Fruit fly (Drosophila melanogaster) whole organism: Measurements from ENCODE around the gene CG17752.

Experiments used
- CG8478 ChIP-seq: fragments of >200 bp; optimal IDR thresholded peaks from 2 replicates; lab custom pipeline; 2018; ENCODE audit warnings: inconsistent platforms
- Dll ChIP-seq: fragments of >200 bp; optimal IDR thresholded peaks from 2 replicates; lab custom pipeline; 2017
- EcR ChIP-seq, 2 experiments: fragments of >200 bp; optimal IDR thresholded peaks; 2 replicates each; lab custom pipeline; 2017; ENCODE audit warnings: missing biosample characterization in 2 of 2, missing genetic modification characterization in 2 of 2, missing genetic modification reagents in 2 of 2
- pan ChIP-seq: fragments of >200 bp; optimal IDR thresholded peaks from 2 replicates; lab custom pipeline; 2017
- psq ChIP-seq: fragments of >200 bp; optimal IDR thresholded peaks from 2 replicates; lab custom pipeline; 2017
- usp ChIP-seq: fragments of >200 bp; optimal IDR thresholded peaks from 2 replicates; lab custom pipeline; 2017; ENCODE audit warnings: missing biosample characterization, missing genetic modification characterization, mixed read lengths

CG17752 gene

dm6 chr3R:19632685-19633116, 22.7 kb downstream of the CG17752 start, which contains the start of gene CG6231:
Gene CG6231 (minus strand): TSS chr3R:19632718.
- TF ChIP-seq EcR (GFP tag; optimal IDR thresholded peaks at IDR 0.05; lab: Kevin White, UChicago): no peak
- no peak for TF ChIP-seq pan (lab: Kevin White, UChicago)

- TF ChIP-seq psq (lab: Kevin White, UChicago): no peak
- no peak for TF ChIP-seq EcR (GFP tag; optimal IDR thresholded peaks at IDR 0.05; lab: Kevin White, UChicago)
- TF ChIP-seq pan (lab: Kevin White, UChicago): no peak
- TF ChIP-seq CG8478 (lab: Kevin White, UChicago): no peak
- TF ChIP-seq Dll (lab: Kevin White, UChicago): no peak
- no peak for TF ChIP-seq usp (GFP tag; lab: Kevin White, UChicago)
These were observed 24.6 kb downstream of the CG17752 start, which contains the start of gene CG34138 for dm6 chr3R:19634649-19635048. Gene CG34138 (plus strand): TSS chr3R:19634949.

- no peak for TF ChIP-seq usp (GFP tag; lab: Kevin White, UChicago)
- TF ChIP-seq Dll (lab: Kevin White, UChicago): no peak
- TF ChIP-seq psq (lab: Kevin White, UChicago): no peak
- TF ChIP-seq EcR (GFP tag; optimal IDR thresholded peaks at IDR 0.05; lab: Kevin White, UChicago): no peak
- TF ChIP-seq pan (lab: Kevin White, UChicago): no peak
- no peak for TF ChIP-seq CG8478 (lab: Kevin White, UChicago)
These were observed 28.0 kb downstream of the CG17752 start for dm6 chr3R:19638004-19638403.

dm6 chr3R:19641058-19641457, 31.0 kb downstream of the CG17752 start:
- TF ChIP-seq psq (lab: Kevin White, UChicago): no peak
- no peak for TF ChIP-seq EcR (GFP tag; optimal IDR thresholded peaks at IDR 0.05; lab: Kevin White, UChicago)
- no peak for TF ChIP-seq usp (GFP tag; lab: Kevin White, UChicago)
- TF ChIP-seq Dll (lab: Kevin White, UChicago): no peak
- TF ChIP-seq CG8478 (lab: Kevin White, UChicago): no peak
- TF ChIP-seq pan (lab: Kevin White, UChicago): no peak

dm6 chr3R:19641498-19642065, 31.6 kb downstream of the CG17752 start:
- TF ChIP-seq pan (lab: Kevin White, UChicago): no peak

dm6 chr3R:19642092-19642892, 32.3 kb downstream of the CG17752 start, which contains the start of gene subdued:
Gene subdued (minus strand): TSS chr3R:19642722.
- no peak for TF ChIP-seq CG8478 (lab: Kevin White, UChicago)
- no peak for TF ChIP-seq pan (lab: Kevin White, UChicago)
- TF ChIP-seq EcR (GFP tag; optimal IDR thresholded peaks at IDR 0.05; lab: Kevin White, UChicago): no peak
- TF ChIP-seq Dll (lab: Kevin White, UChicago): no peak
- TF ChIP-seq psq (lab: Kevin White, UChicago): no peak
- TF ChIP-seq usp (GFP tag; lab: Kevin White, UChicago): no peak

dm6 chr3R:19642893-19643270, 32.9 kb downstream of the CG17752 start:
- no peak for TF ChIP-seq psq (lab: Kevin White, UChicago)
- TF ChIP-seq EcR (GFP tag; optimal IDR thresholded peaks at IDR 0.05; lab: Kevin White, UChicago): no peak
- no peak for TF ChIP-seq CG8478 (lab: Kevin White, UChicago)
- TF ChIP-seq pan (lab: Kevin White, UChicago): no peak
- no peak for TF ChIP-seq Dll (lab: Kevin White, UChicago)
- TF ChIP-seq usp (GFP tag; lab: Kevin White, UChicago): no peak

- no peak for TF ChIP-seq CG8478 (lab: Kevin White, UChicago)
- no peak for TF ChIP-seq usp (GFP tag; lab: Kevin White, UChicago)
These were observed 34.3 kb downstream of the CG17752 start, which contains the start of gene Vha13 for dm6 chr3R:19644094-19644900. Gene Vha13 (minus strand): TSS chr3R:19644386.

dm6 chr3R:19644901-19645204, 34.8 kb downstream of the CG17752 start, which contains the start of gene Nup58:
Gene Nup58 (plus strand): TSS chr3R:19645026.
- TF ChIP-seq pan (lab: Kevin White, UChicago) (no peak), EcR (GFP tag; optimal IDR thresholded peaks at IDR 0.05; lab: Kevin White, UChicago) (no peak), Dll (lab: Kevin White, UChicago) (no peak), usp (GFP tag; lab: Kevin White, UChicago) (no peak), psq (lab: Kevin White, UChicago) (no peak), CG8478 (lab: Kevin White, UChicago) (no peak)

- no peak for TF ChIP-seq pan (lab: Kevin White, UChicago)
These were observed 38.4 kb downstream of the CG17752 start, which contains the start of the genes CG6195 and CG31220 for dm6 chr3R:19648289-19648916. Gene CG6195 (minus strand): TSS chr3R:19648410. Gene CG31220 (plus strand): TSS chr3R:19648487.

- no peak for TF ChIP-seq EcR (GFP tag; optimal IDR thresholded peaks at IDR 0.05; lab: Kevin White, UChicago)
- no peak for TF ChIP-seq pan (lab: Kevin White, UChicago)
- no peak for TF ChIP-seq psq (lab: Kevin White, UChicago)
- no peak for TF ChIP-seq CG8478 (lab: Kevin White, UChicago)
- TF ChIP-seq usp (GFP tag; lab: Kevin White, UChicago): no peak
- no peak for TF ChIP-seq Dll (lab: Kevin White, UChicago)
These were observed 40.7 kb downstream of the CG17752 start, which contains the start of gene CG31219 for dm6 chr3R:19650718-19651117. Gene CG31219 (plus strand): TSS chr3R:19651018.
